Worm (Caenorhabditis elegans) whole organism, young adult: ENCODE measurements around the gene btb-6.

Source experiments
- F33H1.4 ChIP-seq: fragments of 200-800 bp; sonication (Bioruptor generic); IDR thresholded peaks from 2 replicates; pipeline ENCODE4 v1.3.6; 2022; ENCODE audit warnings: missing genetic modification reagents, missing genetic modification characterization, missing compliant biosample characterization
- ZK185.1 ChIP-seq: sonication (generic microtip); optimal IDR thresholded peaks from 2 replicates; lab custom pipeline; 2016; ENCODE audit warnings: mild to moderate bottlenecking, missing genetic modification characterization, missing compliant biosample characterization; ENCODE audit not compliant: poor library complexity, severe bottlenecking
- attf-6 ChIP-seq: fragments of 200-800 bp; sonication (Bioruptor generic); IDR thresholded peaks from 2 replicates; pipeline ENCODE4 v1.3.6; 2022; ENCODE audit warnings: missing genetic modification reagents, missing genetic modification characterization, missing compliant biosample characterization
- dpff-1 ChIP-seq: sonication (generic microtip); optimal IDR thresholded peaks from 2 replicates; lab custom pipeline; 2017; ENCODE audit warnings: mild to moderate bottlenecking, missing genetic modification characterization, missing compliant biosample characterization
- egl-44 ChIP-seq: fragments of 200-800 bp; sonication (Bioruptor generic); IDR thresholded peaks from 2 replicates; pipeline ENCODE4 v1.3.6; 2022; ENCODE audit warnings: missing genetic modification reagents, missing genetic modification characterization, missing compliant biosample characterization
- lin-35 ChIP-seq, 3 experiments: fragments of 150-350 bp in 2 of 3; sonication (generic microtip) in 1 of 3; optimal IDR thresholded peaks; 2 replicates each; lab custom pipeline; 2014 to 2018; ENCODE audit warnings: missing biosample characterization in 3 of 3, missing genetic modification characterization in 3 of 3, missing genetic modification reagents in 3 of 3
- mes-4 ChIP-seq: sonication (generic microtip); optimal IDR thresholded peaks from 2 replicates; lab custom pipeline; 2016; ENCODE audit warnings: missing genotype, missing genetic modification characterization, missing compliant biosample characterization
- nfya-1 ChIP-seq: sonication (generic microtip); optimal IDR thresholded peaks from 2 replicates; lab custom pipeline; 2017; ENCODE audit warnings: antibody characterized with exemption, missing compliant biosample characterization, missing genetic modification characterization, borderline replicate concordance; ENCODE audit not compliant: insufficient read depth
- unc-130 ChIP-seq: sonication (generic microtip); optimal IDR thresholded peaks from 2 replicates; lab custom pipeline; 2016; ENCODE audit warnings: missing genetic modification reagents, missing genetic modification characterization, missing compliant biosample characterization

DNA sequence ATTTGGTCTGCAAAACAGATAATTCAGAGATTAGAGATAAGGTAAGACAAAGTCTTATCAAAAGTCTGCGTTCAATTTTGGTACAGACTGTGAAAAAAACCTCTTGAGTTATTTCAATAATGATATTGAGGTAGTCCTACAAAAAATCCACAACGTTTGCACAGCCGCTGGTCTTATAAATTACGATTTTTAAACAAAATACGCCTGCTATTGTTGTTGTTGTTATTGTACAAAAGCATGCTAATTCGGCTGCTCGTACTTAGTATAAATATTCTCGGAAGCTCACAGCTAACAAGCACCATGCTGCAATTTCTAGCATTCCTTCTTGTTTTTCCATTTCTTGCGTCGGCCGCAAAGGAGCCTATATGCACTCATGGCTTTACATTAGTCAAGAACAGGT, 29.1 kb downstream of the btb-6 start, which contains the start of gene clec-19:
- no peak for TF ChIP-seq attf-6
- TF ChIP-seq lin-35 (GFP tag; optimal IDR thresholded peaks at IDR 0.05; lab: Kevin White, UChicago), result no peak
- no peak for TF ChIP-seq nfya-1 (tag; lab: Kevin White, UChicago)
- TF ChIP-seq F33H1.4 (GFP tag; lab: Robert Waterston, UW), result no peak
- TF ChIP-seq dpff-1 (tag; lab: Kevin White, UChicago), result no peak
- no peak for TF ChIP-seq unc-130
- no peak for TF ChIP-seq ZK185.1 (tag; lab: Kevin White, UChicago)
- no peak for TF ChIP-seq mes-4 (tag; lab: Kevin White, UChicago)
- no peak for TF ChIP-seq egl-44 (GFP tag; lab: Robert Waterston, UW)
